Worm (Caenorhabditis elegans) whole organism, young adult: ENCODE data around the gene dhrr-1.

Experiments
- B0019.2 ChIP-seq: fragments of 200-800 bp; sonication (Bioruptor generic); conservative IDR thresholded peaks from 2 replicates; pipeline ENCODE4 v1.3.6; 2022; ENCODE audit warnings: missing genetic modification reagents, missing genetic modification characterization, missing compliant biosample characterization
- B0336.3 ChIP-seq: fragments of 200-800 bp; sonication (Bioruptor generic); IDR thresholded peaks from 2 replicates; pipeline ENCODE4 v1.3.6; 2022; ENCODE audit warnings: missing genetic modification characterization, missing compliant biosample characterization
- D2030.7 ChIP-seq: fragments of 200-800 bp; sonication (Bioruptor generic); IDR thresholded peaks from 2 replicates; pipeline ENCODE4 v1.3.6; 2022; ENCODE audit warnings: missing genetic modification reagents, missing genetic modification characterization, missing compliant biosample characterization
- F33H1.4 ChIP-seq: fragments of 200-800 bp; sonication (Bioruptor generic); IDR thresholded peaks from 2 replicates; pipeline ENCODE4 v1.3.6; 2022; ENCODE audit warnings: missing genetic modification reagents, missing genetic modification characterization, missing compliant biosample characterization
- F39B2.1 ChIP-seq: fragments of 200-800 bp; sonication (Bioruptor generic); IDR thresholded peaks from 2 replicates; pipeline ENCODE4 v1.3.6; 2022; ENCODE audit warnings: missing genetic modification reagents, missing genetic modification characterization, missing compliant biosample characterization
- F57A8.1 ChIP-seq: fragments of 200-800 bp; sonication (Bioruptor generic); optimal IDR thresholded peaks from 2 replicates; lab custom pipeline; 2018; ENCODE audit warnings: mild to moderate bottlenecking, missing genetic modification characterization, moderate library complexity, missing compliant biosample characterization
- Y53G8AR.9 ChIP-seq: fragments of 200-800 bp; sonication (Bioruptor generic); conservative IDR thresholded peaks from 2 replicates; pipeline ENCODE4 v1.3.6; 2022; ENCODE audit warnings: missing genetic modification reagents, missing genetic modification characterization, missing compliant biosample characterization
- akir-1 ChIP-seq: fragments of 200-800 bp; sonication (Bioruptor generic); optimal IDR thresholded peaks from 2 replicates; lab custom pipeline; 2018; ENCODE audit warnings: mild to moderate bottlenecking, missing genetic modification characterization, moderate library complexity, missing compliant biosample characterization
- aptf-2 ChIP-seq: fragments of 200-800 bp; sonication (Bioruptor generic); conservative IDR thresholded peaks from 2 replicates; pipeline ENCODE4 v1.3.6; 2022; ENCODE audit warnings: missing genetic modification reagents, missing genetic modification characterization, missing compliant biosample characterization
- aptf-3 ChIP-seq: fragments of 200-800 bp; sonication (Bioruptor generic); IDR thresholded peaks from 2 replicates; pipeline ENCODE4 v1.3.6; 2022; ENCODE audit warnings: missing genetic modification characterization, missing compliant biosample characterization
- atf-7 ChIP-seq: sonication (generic microtip); optimal IDR thresholded peaks from 2 replicates; lab custom pipeline; 2017; ENCODE audit warnings: mild to moderate bottlenecking, missing genetic modification characterization, missing compliant biosample characterization
- attf-3 ChIP-seq: fragments of 200-800 bp; sonication (Bioruptor generic); conservative IDR thresholded peaks from 2 replicates; pipeline ENCODE4 v1.3.6; 2022; ENCODE audit warnings: missing genetic modification reagents, missing genetic modification characterization, missing compliant biosample characterization
- attf-6 ChIP-seq: fragments of 200-800 bp; sonication (Bioruptor generic); IDR thresholded peaks from 2 replicates; pipeline ENCODE4 v1.3.6; 2022; ENCODE audit warnings: missing genetic modification reagents, missing genetic modification characterization, missing compliant biosample characterization
- bed-1 ChIP-seq: fragments of 200-800 bp; sonication (Bioruptor generic); IDR thresholded peaks from 2 replicates; pipeline ENCODE4 v1.3.6; 2022; ENCODE audit warnings: missing genetic modification reagents, missing genetic modification characterization, missing compliant biosample characterization
- ceh-27 ChIP-seq: fragments of 200-800 bp; sonication (Bioruptor generic); optimal IDR thresholded peaks from 2 replicates; lab custom pipeline; 2018; ENCODE audit warnings: mild to moderate bottlenecking, missing genetic modification characterization, moderate library complexity, missing compliant biosample characterization
- ceh-91 ChIP-seq: fragments of 200-800 bp; sonication (Bioruptor generic); IDR thresholded peaks from 2 replicates; pipeline ENCODE4 v1.3.6; 2022; ENCODE audit warnings: missing genetic modification reagents, missing genetic modification characterization, missing compliant biosample characterization
- dpl-1 ChIP-seq: fragments of 150-350 bp; optimal IDR thresholded peaks from 2 replicates; lab custom pipeline; 2014; ENCODE audit warnings: missing biosample characterization, missing genetic modification reagents, missing genetic modification characterization
- efl-1 ChIP-seq: fragments of 150-350 bp; optimal IDR thresholded peaks from 2 replicates; lab custom pipeline; 2014; ENCODE audit warnings: missing biosample characterization, missing genetic modification reagents, missing genetic modification characterization
- egrh-3 ChIP-seq: fragments of 200-800 bp; sonication (Bioruptor generic); IDR thresholded peaks from 2 replicates; pipeline ENCODE4 v1.3.6; 2022; ENCODE audit warnings: missing genetic modification reagents, missing genetic modification characterization, missing compliant biosample characterization
- ets-4 ChIP-seq: fragments of 200-800 bp; sonication (Bioruptor generic); optimal IDR thresholded peaks from 2 replicates; lab custom pipeline; 2018; ENCODE audit warnings: mild to moderate bottlenecking, missing genetic modification characterization, missing compliant biosample characterization
- gei-17 ChIP-seq: fragments of 200-800 bp; sonication (Bioruptor generic); optimal IDR thresholded peaks from 2 replicates; lab custom pipeline; 2018; ENCODE audit warnings: mild to moderate bottlenecking, missing genetic modification characterization, missing compliant biosample characterization
- hmg-1.2 ChIP-seq: fragments of 200-800 bp; sonication (Bioruptor generic); IDR thresholded peaks from 2 replicates; pipeline ENCODE4 v1.3.6; 2022; ENCODE audit warnings: missing genetic modification reagents, missing genetic modification characterization, missing compliant biosample characterization
- lag-1 ChIP-seq: fragments of 200-800 bp; sonication (Bioruptor generic); IDR thresholded peaks from 2 replicates; pipeline ENCODE4 v1.3.6; 2022; ENCODE audit warnings: missing genetic modification reagents, missing genetic modification characterization, missing compliant biosample characterization
- let-526 ChIP-seq: fragments of 200-800 bp; sonication (Bioruptor generic); IDR thresholded peaks from 2 replicates; pipeline ENCODE4 v1.3.6; 2022; ENCODE audit warnings: missing genetic modification reagents, missing genetic modification characterization, missing compliant biosample characterization
- lsy-27 ChIP-seq: sonication (generic microtip); optimal IDR thresholded peaks from 2 replicates; lab custom pipeline; 2017; ENCODE audit warnings: missing genetic modification characterization, mild to moderate bottlenecking, missing compliant biosample characterization, antibody characterized with exemption, missing genotype, borderline replicate concordance; ENCODE audit not compliant: insufficient read depth
- madf-3 ChIP-seq: fragments of 200-800 bp; sonication (Bioruptor generic); IDR thresholded peaks from 2 replicates; pipeline ENCODE4 v1.3.6; 2022; ENCODE audit warnings: missing genetic modification reagents, missing genetic modification characterization, missing compliant biosample characterization
- madf-6 ChIP-seq: fragments of 200-800 bp; sonication (Bioruptor generic); IDR thresholded peaks from 2 replicates; pipeline ENCODE4 v1.3.6; 2022; ENCODE audit warnings: missing genetic modification reagents, missing genetic modification characterization, missing compliant biosample characterization
- madf-8 ChIP-seq: fragments of 200-800 bp; sonication (Bioruptor generic); conservative IDR thresholded peaks from 2 replicates; pipeline ENCODE4 v1.3.6; 2022; ENCODE audit warnings: missing genetic modification reagents, missing genetic modification characterization, missing compliant biosample characterization
- mcd-1 ChIP-seq: fragments of 200-800 bp; sonication (Bioruptor generic); IDR thresholded peaks from 2 replicates; pipeline ENCODE4 v1.3.6; 2022; ENCODE audit warnings: missing genetic modification reagents, missing genetic modification characterization, missing compliant biosample characterization
- pbrm-1 ChIP-seq: fragments of 200-800 bp; sonication (Bioruptor generic); IDR thresholded peaks from 2 replicates; pipeline ENCODE4 v1.3.6; 2022; ENCODE audit warnings: missing genetic modification reagents, missing genetic modification characterization, missing compliant biosample characterization
- pha-4 ChIP-seq: fragments of 150-350 bp; sonication (generic microtip); optimal IDR thresholded peaks from 2 replicates; lab custom pipeline; 2014; ENCODE audit warnings: missing biosample characterization, missing genetic modification reagents, missing genetic modification characterization
- snpc-1.1 ChIP-seq: sonication (generic microtip); optimal IDR thresholded peaks from 2 replicates; lab custom pipeline; 2017; ENCODE audit warnings: missing genetic modification characterization, mild to moderate bottlenecking, missing compliant biosample characterization, antibody characterized with exemption, moderate library complexity, missing genotype, missing genetic modification reagents; ENCODE audit not compliant: insufficient read depth
- snpc-4 ChIP-seq, 5 experiments: fragments of 150-350 bp in 1 of 5; sonication (generic microtip) in 4 of 5; optimal IDR thresholded peaks; 2 replicates each; lab custom pipeline; 2014 to 2018; ENCODE audit warnings: missing genetic modification characterization in 5 of 5, missing biosample characterization in 3 of 5, antibody characterized with exemption in 2 of 5, mild to moderate bottlenecking in 2 of 5, missing compliant biosample characterization in 2 of 5, missing genotype in 2 of 5, moderate library complexity in 2 of 5, missing genetic modification reagents in 1 of 5
- tbx-9 ChIP-seq: sonication (generic microtip); optimal IDR thresholded peaks from 2 replicates; lab custom pipeline; 2016; ENCODE audit warnings: borderline replicate concordance, missing genetic modification characterization, inconsistent platforms, missing compliant biosample characterization
- tlf-1 ChIP-seq: fragments of 200-800 bp; sonication (Bioruptor generic); optimal IDR thresholded peaks from 2 replicates; lab custom pipeline; 2018; ENCODE audit warnings: mild to moderate bottlenecking, missing genetic modification characterization, missing compliant biosample characterization
- xnd-1 ChIP-seq: sonication (generic microtip); optimal IDR thresholded peaks from 2 replicates; lab custom pipeline; 2016; ENCODE audit warnings: missing genotype, missing genetic modification reagents, missing genetic modification characterization, missing compliant biosample characterization
- ztf-25 ChIP-seq: fragments of 200-800 bp; sonication (Bioruptor generic); IDR thresholded peaks from 2 replicates; pipeline ENCODE4 v1.3.6; 2022; ENCODE audit warnings: missing genetic modification reagents, missing genetic modification characterization, missing compliant biosample characterization
- ztf-28 ChIP-seq: fragments of 200-800 bp; sonication (Bioruptor generic); IDR thresholded peaks from 2 replicates; pipeline ENCODE4 v1.3.6; 2022; ENCODE audit warnings: missing genetic modification reagents, missing genetic modification characterization, missing compliant biosample characterization

The dhrr-1 gene

ce11 chrIII:8913469-8913868, 31.0 kb upstream of the dhrr-1 start, which contains the start of gene trxr-2:
TSS of gene trxr-2 (plus strand) at chrIII:8913769.
- TF ChIP-seq ztf-28 (GFP tag; lab: Robert Waterston, UW) = no peak
- TF ChIP-seq snpc-4 (GFP tag; optimal IDR thresholded peaks at IDR 0.05; lab: Kevin White, UChicago) = no peak
- no peak for TF ChIP-seq snpc-4 (tag; optimal IDR thresholded peaks at IDR 0.05; lab: Kevin White, UChicago)
- TF ChIP-seq tlf-1 = no peak
- no peak for TF ChIP-seq pha-4 (tag; lab: Kevin White, UChicago)

- TF ChIP-seq ceh-27 (GFP tag; lab: Kevin White, UChicago) = no peak
- TF ChIP-seq tbx-9 = no peak
- peak; percentile 85 for TF ChIP-seq madf-6
- no peak for TF ChIP-seq pbrm-1 (GFP tag; lab: Robert Waterston, UW)
- TF ChIP-seq ceh-91 = no peak
- no peak for TF ChIP-seq attf-3 (GFP tag; lab: Robert Waterston, UW)
- peak; percentile 70 for TF ChIP-seq efl-1 (GFP tag; lab: Kevin White, UChicago)
- no peak for TF ChIP-seq lsy-27 (tag; lab: Kevin White, UChicago)
- TF ChIP-seq bed-1 (GFP tag; lab: Robert Waterston, UW) = no peak
- TF ChIP-seq hmg-1.2 = peak; percentile 26; the same call in 1 of the 2 replicates
- no peak for TF ChIP-seq F57A8.1
- peak; percentile 99 for TF ChIP-seq aptf-2 (GFP tag; lab: Robert Waterston, UW)
- no peak for TF ChIP-seq D2030.7 (GFP tag; lab: Robert Waterston, UW)
- no peak for TF ChIP-seq akir-1 (GFP tag; lab: Kevin White, UChicago)
- no peak for TF ChIP-seq snpc-1.1 (tag; lab: Kevin White, UChicago)
- TF ChIP-seq xnd-1 (tag; lab: Kevin White, UChicago) = peak; percentile 27
- TF ChIP-seq lag-1 = no peak
- 0 out of 2 replicates have a peak, but pooled peaks have one; percentile 13 for TF ChIP-seq ztf-25 (GFP tag; lab: Robert Waterston, UW)
- peak; percentile 26; the same call in 1 of the 2 replicates for TF ChIP-seq F33H1.4 (GFP tag; lab: Robert Waterston, UW)
- no peak for TF ChIP-seq atf-7 (tag; lab: Kevin White, UChicago)
- no peak for TF ChIP-seq madf-3 (GFP tag; lab: Robert Waterston, UW)
- no peak for TF ChIP-seq Y53G8AR.9
- TF ChIP-seq B0336.3 (GFP tag; lab: Robert Waterston, UW) = no peak
- TF ChIP-seq madf-8 (GFP tag; lab: Robert Waterston, UW) = peak; percentile 27; the same call in 1 of the 2 replicates
- TF ChIP-seq mcd-1 (GFP tag; lab: Robert Waterston, UW) = no peak
- TF ChIP-seq egrh-3 (GFP tag; lab: Robert Waterston, UW) = no peak
- TF ChIP-seq attf-6 = no peak
- no peak for TF ChIP-seq B0019.2
- no peak for TF ChIP-seq tlf-1
- no peak for TF ChIP-seq ets-4 (GFP tag; lab: Kevin White, UChicago)
- TF ChIP-seq let-526 (GFP tag; lab: Robert Waterston, UW) = no peak
- TF ChIP-seq gei-17 (GFP tag; lab: Kevin White, UChicago) = no peak
- no peak for TF ChIP-seq F39B2.1 (GFP tag; lab: Robert Waterston, UW)
- TF ChIP-seq aptf-3 (GFP tag; lab: Robert Waterston, UW) = peak; percentile 87
- peak; percentile 17 for TF ChIP-seq dpl-1
Measured at ce11 chrIII:8917879-8918381, 26.5 kb upstream of the dhrr-1 start, which contains the start of gene cdc-25.3. TSS of gene cdc-25.3 (minus strand) at chrIII:8917929.
